Worm (Caenorhabditis elegans): Measurements from ENCODE around the gene Y47D3B.3.

- no peak for TF ChIP-seq pha-4 (tag; optimal IDR thresholded peaks at IDR 0.05)
- TF ChIP-seq ztf-11 (tag; optimal IDR thresholded peaks at IDR 0.05): no peak
- TF ChIP-seq blmp-1 (tag; optimal IDR thresholded peaks at IDR 0.05): no peak
- no peak for TF ChIP-seq unc-39 (tag; optimal IDR thresholded peaks at IDR 0.05)
- no peak for TF ChIP-seq lin-13 (tag; optimal IDR thresholded peaks at IDR 0.05)
- no peak for TF ChIP-seq nhr-12 (tag; optimal IDR thresholded peaks at IDR 0.05)
- TF ChIP-seq nhr-76 (tag; optimal IDR thresholded peaks at IDR 0.05): no peak
- no peak for TF ChIP-seq mep-1 (tag; optimal IDR thresholded peaks at IDR 0.05)
Observed at ce11 chrIII:11380555-11380954, 17.0 kb upstream of the Y47D3B.3 start.
